Fruit fly (Drosophila melanogaster): ENCODE results near the gene CG13794.

CG13794 gene

dm6 chr2L:7685290-7685689 is 37.3 kb downstream of the CG13794 start (continued):
- TF ChIP-seq Ravus (GFP tag; IDR thresholded peaks at IDR 0.05) (no peak), CG10462 (GFP tag; optimal IDR thresholded peaks at IDR 0.05) (no peak), CG14860 (GFP tag; IDR thresholded peaks at IDR 0.05; ENCODE audit: partially characterized antibody) (no peak), Meics (GFP tag; optimal IDR thresholded peaks at IDR 0.05) (no peak), Nf-YB (GFP tag; optimal IDR thresholded peaks at IDR 0.05) (no peak), Nf-YA (GFP tag; IDR thresholded peaks at IDR 0.05) (no peak), twi (tag; optimal IDR thresholded peaks at IDR 0.05) (no peak), CG10565 (GFP tag; optimal IDR thresholded peaks at IDR 0.05) (no peak), ci (GFP tag; IDR thresholded peaks at IDR 0.05) (0 out of 3 replicates have a peak, but pooled peaks have one; percentile 9), Side (GFP tag; optimal IDR thresholded peaks at IDR 0.05) (no peak), Sry-β (GFP tag; optimal IDR thresholded peaks at IDR 0.05) (no peak), CG15601 (tag; optimal IDR thresholded peaks at IDR 0.05) (no peak), CG32767 (GFP tag; IDR thresholded peaks at IDR 0.05) (no peak), pum (GFP tag; optimal IDR thresholded peaks at IDR 0.05) (no peak), gcm (GFP tag; optimal IDR thresholded peaks at IDR 0.05) (no peak), org-1 (GFP tag; optimal IDR thresholded peaks at IDR 0.05) (no peak), Hey (tag; optimal IDR thresholded peaks at IDR 0.05) (peak; percentile 36), wdn (GFP tag; IDR thresholded peaks at IDR 0.05) (no peak), CG16815 (GFP tag; optimal IDR thresholded peaks at IDR 0.05) (no peak), chinmo (GFP tag; IDR thresholded peaks at IDR 0.05; ENCODE audit: partially characterized antibody) (peak; percentile 79; the same call in 1 of the 4 replicates), CG31441 (GFP tag; IDR thresholded peaks at IDR 0.05) (no peak), CG12071 (GFP tag; optimal IDR thresholded peaks at IDR 0.05) (peak; percentile 35), sd (tag; optimal IDR thresholded peaks at IDR 0.05) (peak; percentile 97), vnd (GFP tag; IDR thresholded peaks at IDR 0.05; ENCODE audit: partially characterized antibody) (0 out of 3 replicates have a peak, but pooled peaks have one; percentile 32), Xrp1 (GFP tag; IDR thresholded peaks at IDR 0.05) (no peak), CG1603 (tag; optimal IDR thresholded peaks at IDR 0.05) (no peak), CG10543 (GFP tag; optimal IDR thresholded peaks at IDR 0.05) (peak; percentile 25), GATAe (GFP tag; conservative IDR thresholded peaks at IDR 0.05) (peak; percentile 57; the same call in 1 of the 2 replicates), mirr (GFP tag; optimal IDR thresholded peaks at IDR 0.05) (peak; percentile 96), CG6272 (GFP tag; IDR thresholded peaks at IDR 0.05) (no peak), CG10321 (GFP tag; IDR thresholded peaks at IDR 0.05) (no peak), Dref (GFP tag; IDR thresholded peaks at IDR 0.05) (no peak), CG11696 (GFP tag; IDR thresholded peaks at IDR 0.05) (no peak), CG34376 (GFP tag; optimal IDR thresholded peaks at IDR 0.05) (peak; percentile 97), prd (optimal IDR thresholded peaks at IDR 0.05) (no peak), prd (GFP tag; IDR thresholded peaks at IDR 0.05) (no peak), CG13894 (tag; optimal IDR thresholded peaks at IDR 0.05) (no peak), kni (GFP tag; optimal IDR thresholded peaks at IDR 0.05) (no peak), CG9437 (GFP tag; optimal IDR thresholded peaks at IDR 0.05) (no peak), tll (GFP tag; optimal IDR thresholded peaks at IDR 0.05) (no peak), grn (GFP tag; optimal IDR thresholded peaks at IDR 0.05) (peak; percentile 95), ham (GFP tag; IDR thresholded peaks at IDR 0.05) (no peak), Hr78 (GFP tag; optimal IDR thresholded peaks at IDR 0.05) (peak in 1 of 2 experiments; percentile 26), exex (tag; optimal IDR thresholded peaks at IDR 0.05) (peak; percentile 95), lmd (GFP tag; IDR thresholded peaks at IDR 0.05) (no peak), Blimp-1 (GFP tag; optimal IDR thresholded peaks at IDR 0.05) (no peak), ftz-f1 (GFP tag; optimal IDR thresholded peaks at IDR 0.05) (no peak), CG1792 (GFP tag; optimal IDR thresholded peaks at IDR 0.05) (no peak), lab (GFP tag; optimal IDR thresholded peaks at IDR 0.05) (peak; percentile 83), NC2β (GFP tag; optimal IDR thresholded peaks at IDR 0.05) (no peak), Adf1 (GFP tag; IDR thresholded peaks at IDR 0.05) (peak; percentile 11; the same call in 1 of the 2 replicates)

Measured in whole organism, embryonic.